Worm (Caenorhabditis elegans) whole organism, early embryonic: ENCODE data around the gene pqn-18.

Experiments
- B0310.2 ChIP-seq: sonication (generic microtip); optimal IDR thresholded peaks from 2 replicates; lab custom pipeline; 2016; ENCODE audit warnings: mild to moderate bottlenecking, missing genetic modification characterization, missing compliant biosample characterization
- F13C5.2 ChIP-seq: sonication (generic microtip); optimal IDR thresholded peaks from 2 replicates; lab custom pipeline; 2017; ENCODE audit warnings: mild to moderate bottlenecking, missing genetic modification characterization, inconsistent platforms, missing compliant biosample characterization
- aly-1 ChIP-seq: sonication (generic microtip); optimal IDR thresholded peaks from 2 replicates; lab custom pipeline; 2016; ENCODE audit warnings: missing genetic modification characterization, missing compliant biosample characterization
- ama-1 ChIP-seq: fragments of 150-350 bp; optimal IDR thresholded peaks from 2 replicates; lab custom pipeline; 2014
- ceh-13 ChIP-seq: fragments of 200-800 bp; sonication (Bioruptor generic); optimal IDR thresholded peaks from 2 replicates; lab custom pipeline; 2018; ENCODE audit warnings: mild to moderate bottlenecking, missing genetic modification characterization, missing compliant biosample characterization
- ceh-36 ChIP-seq: sonication (generic microtip); optimal IDR thresholded peaks from 2 replicates; lab custom pipeline; 2016; ENCODE audit warnings: missing genetic modification characterization, inconsistent platforms, missing compliant biosample characterization
- ets-7 ChIP-seq: sonication (generic microtip); optimal IDR thresholded peaks from 2 replicates; lab custom pipeline; 2016; ENCODE audit warnings: missing genotype, missing genetic modification characterization, missing compliant biosample characterization
- flt-1 ChIP-seq: fragments of 200-800 bp; sonication (Bioruptor generic); IDR thresholded peaks from 2 replicates; pipeline ENCODE4 v1.3.6; 2022; ENCODE audit warnings: missing genetic modification characterization, missing compliant biosample characterization
- hmbx-1 ChIP-seq: sonication (generic microtip); optimal IDR thresholded peaks from 2 replicates; lab custom pipeline; 2016; ENCODE audit warnings: mild to moderate bottlenecking, missing genetic modification characterization, missing compliant biosample characterization
- hmg-4 ChIP-seq: fragments of 200-800 bp; sonication (Bioruptor generic); optimal IDR thresholded peaks from 2 replicates; lab custom pipeline; 2018; ENCODE audit warnings: mild to moderate bottlenecking, missing genetic modification characterization, missing compliant biosample characterization
- hnd-1 ChIP-seq: sonication (generic microtip); optimal IDR thresholded peaks from 2 replicates; lab custom pipeline; 2016; ENCODE audit warnings: missing genetic modification characterization, missing compliant biosample characterization
- pes-1 ChIP-seq: fragments of 200-800 bp; sonication (Bioruptor generic); IDR thresholded peaks from 2 replicates; pipeline ENCODE4 v1.3.6; 2022; ENCODE audit warnings: missing genetic modification reagents, missing genetic modification characterization, missing compliant biosample characterization
- scrt-1 ChIP-seq: fragments of 200-800 bp; sonication (Bioruptor generic); IDR thresholded peaks from 2 replicates; pipeline ENCODE4 v1.3.6; 2022; ENCODE audit warnings: missing genetic modification characterization, missing compliant biosample characterization
- sea-1 ChIP-seq: fragments of 200-800 bp; sonication (Bioruptor generic); conservative IDR thresholded peaks from 2 replicates; pipeline ENCODE4 v1.3.6; 2022; ENCODE audit warnings: missing genetic modification characterization, missing compliant biosample characterization
- tbx-11 ChIP-seq: fragments of 200-800 bp; sonication (Bioruptor generic); IDR thresholded peaks from 2 replicates; pipeline ENCODE4 v1.3.6; 2022; ENCODE audit warnings: missing genetic modification characterization, missing compliant biosample characterization
- tbx-37 ChIP-seq: fragments of 200-800 bp; sonication (Bioruptor generic); conservative IDR thresholded peaks from 2 replicates; pipeline ENCODE4 v1.3.6; 2022; ENCODE audit warnings: missing genetic modification reagents, missing genetic modification characterization, missing compliant biosample characterization
- tra-4 ChIP-seq: sonication (generic microtip); optimal IDR thresholded peaks from 2 replicates; lab custom pipeline; 2017; ENCODE audit warnings: missing genetic modification characterization, missing compliant biosample characterization

Gene pqn-18

ce11 chrX:12943166-12943565 is 35.5 kb downstream of the pqn-18 start, which contains the start of gene gmap-2:
Gene gmap-2, minus strand, starts transcription at chrX:12943266.
- no peak for TF ChIP-seq ets-7 (tag; lab: Kevin White, UChicago)
- TF ChIP-seq ceh-13 = no peak
- TF ChIP-seq flt-1 (GFP tag; lab: Robert Waterston, UW) = no peak
- no peak for TF ChIP-seq scrt-1 (GFP tag; lab: Robert Waterston, UW)
- no peak for TF ChIP-seq aly-1 (tag; lab: Kevin White, UChicago)
- no peak for TF ChIP-seq tbx-37 (GFP tag; lab: Robert Waterston, UW)
- TF ChIP-seq hmg-4 (GFP tag; lab: Kevin White, UChicago) = no peak
- TF ChIP-seq tbx-11 (GFP tag; lab: Robert Waterston, UW) = no peak
- TF ChIP-seq B0310.2 (tag; lab: Kevin White, UChicago) = no peak
- no peak for TF ChIP-seq hmbx-1
- no peak for TF ChIP-seq pes-1 (GFP tag; lab: Robert Waterston, UW)
- no peak for TF ChIP-seq hnd-1 (tag; lab: Kevin White, UChicago)
- no peak for TF ChIP-seq ceh-36

- TF ChIP-seq ets-7 (tag; lab: Kevin White, UChicago) (no peak), ama-1 (no peak), hmbx-1 (no peak), B0310.2 (tag; lab: Kevin White, UChicago) (no peak)
Measured at ce11 chrX:12944661-12945060, 37.0 kb downstream of the pqn-18 start.

- TF ChIP-seq aly-1 (tag; lab: Kevin White, UChicago) (no peak), hmbx-1 (no peak), hnd-1 (tag; lab: Kevin White, UChicago) (no peak), ceh-13 (no peak), ceh-36 (no peak), tbx-11 (GFP tag; lab: Robert Waterston, UW) (no peak), tbx-37 (GFP tag; lab: Robert Waterston, UW) (no peak), ama-1 (no peak), B0310.2 (tag; lab: Kevin White, UChicago) (no peak), ets-7 (tag; lab: Kevin White, UChicago) (no peak), pes-1 (GFP tag; lab: Robert Waterston, UW) (no peak), hmg-4 (GFP tag; lab: Kevin White, UChicago) (no peak), scrt-1 (GFP tag; lab: Robert Waterston, UW) (no peak), F13C5.2 (tag; lab: Kevin White, UChicago) (no peak), flt-1 (GFP tag; lab: Robert Waterston, UW) (no peak), tra-4 (tag; lab: Kevin White, UChicago) (no peak), sea-1 (GFP tag; lab: Robert Waterston, UW) (no peak)
Measured at ce11 chrX:12946533-12946932, 38.9 kb downstream of the pqn-18 start, which contains the start of gene C05E7.3. Gene C05E7.3, minus strand, starts transcription at chrX:12946633.

ce11 chrX:12951175-12951574 is 43.5 kb downstream of the pqn-18 start:
- no peak for TF ChIP-seq aly-1 (tag; lab: Kevin White, UChicago)
- TF ChIP-seq tbx-37 (GFP tag; lab: Robert Waterston, UW) = no peak

ce11 chrX:12958897-12959296 is 51.3 kb downstream of the pqn-18 start:
- TF ChIP-seq sea-1 (GFP tag; lab: Robert Waterston, UW) (no peak), hmbx-1 (no peak), tbx-11 (GFP tag; lab: Robert Waterston, UW) (no peak), flt-1 (GFP tag; lab: Robert Waterston, UW) (no peak), ceh-36 (no peak), pes-1 (GFP tag; lab: Robert Waterston, UW) (no peak), F13C5.2 (tag; lab: Kevin White, UChicago) (no peak), hmg-4 (GFP tag; lab: Kevin White, UChicago) (no peak), ets-7 (tag; lab: Kevin White, UChicago) (no peak), tra-4 (tag; lab: Kevin White, UChicago) (no peak), ama-1 (no peak), hnd-1 (tag; lab: Kevin White, UChicago) (no peak), aly-1 (tag; lab: Kevin White, UChicago) (no peak), tbx-37 (GFP tag; lab: Robert Waterston, UW) (no peak), B0310.2 (tag; lab: Kevin White, UChicago) (no peak), scrt-1 (GFP tag; lab: Robert Waterston, UW) (no peak)

ce11 chrX:12965163-12965562 is 57.5 kb downstream of the pqn-18 start, which contains the start of gene frpr-2:
Gene frpr-2, plus strand, starts transcription at chrX:12965463.
- TF ChIP-seq tra-4 (tag; lab: Kevin White, UChicago) (no peak), ceh-36 (no peak), tbx-37 (GFP tag; lab: Robert Waterston, UW) (no peak), hmbx-1 (no peak), ama-1 (no peak), flt-1 (GFP tag; lab: Robert Waterston, UW) (no peak), hnd-1 (tag; lab: Kevin White, UChicago) (no peak), ets-7 (tag; lab: Kevin White, UChicago) (no peak), hmg-4 (GFP tag; lab: Kevin White, UChicago) (no peak), F13C5.2 (tag; lab: Kevin White, UChicago) (no peak), ceh-13 (no peak), B0310.2 (tag; lab: Kevin White, UChicago) (no peak), tbx-11 (GFP tag; lab: Robert Waterston, UW) (no peak), pes-1 (GFP tag; lab: Robert Waterston, UW) (no peak), scrt-1 (GFP tag; lab: Robert Waterston, UW) (no peak), aly-1 (tag; lab: Kevin White, UChicago) (no peak)
